Worm (Caenorhabditis elegans): ENCODE results near the gene B0024.13.

The B0024.13 gene

DNA sequence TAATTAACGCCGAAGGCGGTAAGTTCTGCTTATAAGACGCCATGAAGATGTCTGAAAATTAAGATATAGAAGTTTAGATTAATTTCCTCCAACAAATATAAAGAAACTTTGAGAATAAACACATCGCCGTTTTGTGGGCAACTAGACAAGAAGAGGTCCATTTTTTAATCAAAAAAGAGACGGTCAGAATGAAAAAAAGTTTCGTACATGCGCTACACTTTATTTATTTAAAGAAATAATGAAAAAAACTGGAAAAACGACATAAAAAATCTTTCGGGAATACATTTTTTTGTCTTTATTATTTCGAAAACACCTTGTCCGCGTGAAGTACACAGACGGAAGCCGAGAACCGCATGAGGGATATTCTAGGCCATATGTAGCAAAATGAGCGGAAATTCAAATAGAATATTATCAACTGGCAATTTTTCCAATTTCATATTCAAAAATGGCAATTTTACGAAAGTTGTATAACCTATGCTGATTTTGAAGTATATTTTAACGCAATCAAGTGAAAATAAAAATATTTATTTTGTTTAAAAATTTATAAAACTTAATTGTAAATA is 35.3 kb downstream of the B0024.13 start, which contains the start of gene sluh-7:
Gene sluh-7 (minus strand): TSS at position 51 of the 563 bp plus-strand sequence.
- TF ChIP-seq zag-1 (tag; optimal IDR thresholded peaks at IDR 0.05) (no peak), nfya-1 (tag; optimal IDR thresholded peaks at IDR 0.05; ENCODE audit: insufficient read depth) (peak; percentile 80), nhr-25 (tag; optimal IDR thresholded peaks at IDR 0.05) (peak; percentile 57), ceh-16 (tag; optimal IDR thresholded peaks at IDR 0.05) (no peak), R02D3.7 (tag; optimal IDR thresholded peaks at IDR 0.05) (peak; percentile 24), nhr-43 (tag; optimal IDR thresholded peaks at IDR 0.05; ENCODE audit: poor library complexity, severe bottlenecking) (peak; percentile 92), hmg-11 (tag; optimal IDR thresholded peaks at IDR 0.05) (peak; percentile 51), ama-1 (optimal IDR thresholded peaks at IDR 0.05) (no peak), nhr-23 (tag; optimal IDR thresholded peaks at IDR 0.05) (peak; percentile 80), pha-4 (tag; optimal IDR thresholded peaks at IDR 0.05) (peak; percentile 92), ztf-4 (tag; optimal IDR thresholded peaks at IDR 0.05) (no peak), eor-1 (tag; optimal IDR thresholded peaks at IDR 0.05) (no peak), ceh-28 (tag; optimal IDR thresholded peaks at IDR 0.05) (peak; percentile 5), elt-2 (tag; optimal IDR thresholded peaks at IDR 0.05) (peak; percentile 28), mml-1 (tag; optimal IDR thresholded peaks at IDR 0.05) (no peak), lsy-12 (tag; optimal IDR thresholded peaks at IDR 0.05) (peak; percentile 54), skn-1 (tag; optimal IDR thresholded peaks at IDR 0.05) (no peak), unc-62 (GFP tag; optimal IDR thresholded peaks at IDR 0.05) (no peak), tbx-2 (tag; optimal IDR thresholded peaks at IDR 0.05) (peak; percentile 36), lin-15B (tag; optimal IDR thresholded peaks at IDR 0.05) (peak; percentile 90), nhr-28 (tag; optimal IDR thresholded peaks at IDR 0.05) (no peak), snpc-4 (tag; optimal IDR thresholded peaks at IDR 0.05) (peak; percentile 81), daf-12 (tag; optimal IDR thresholded peaks at IDR 0.05) (no peak), egl-5 (tag; optimal IDR thresholded peaks at IDR 0.05) (no peak)

DNA sequence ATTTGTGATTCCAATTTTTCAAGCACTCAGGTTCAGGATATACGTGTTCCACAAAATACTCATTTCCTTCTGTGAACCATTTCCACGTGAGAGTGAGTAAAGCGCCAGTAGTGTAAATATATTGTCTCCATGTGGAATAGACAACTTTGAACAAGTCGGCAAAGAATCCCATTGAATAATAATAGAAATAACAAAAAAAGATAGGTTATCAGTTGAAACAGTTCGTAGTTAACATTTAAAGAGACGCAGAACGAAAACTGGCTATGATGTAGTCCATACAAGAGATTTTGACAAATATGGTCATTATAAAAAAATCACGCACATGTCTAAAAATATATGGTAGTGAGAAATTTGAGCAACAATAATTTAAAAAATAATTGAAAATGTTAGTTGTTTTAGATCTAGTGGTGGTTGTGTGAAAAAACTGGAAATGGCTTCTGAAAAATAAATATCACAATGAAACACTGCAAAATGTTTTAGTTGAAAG is 37.0 kb downstream of the B0024.13 start, which contains the start of gene ceeh-2:
Gene ceeh-2 (minus strand): TSS at position 437 of the 487 bp plus-strand sequence.
- no peak for TF ChIP-seq mml-1 (tag; optimal IDR thresholded peaks at IDR 0.05)
- no peak for TF ChIP-seq daf-12 (tag; optimal IDR thresholded peaks at IDR 0.05)
- no peak for TF ChIP-seq unc-39 (tag; optimal IDR thresholded peaks at IDR 0.05)
- no peak for TF ChIP-seq ama-1 (optimal IDR thresholded peaks at IDR 0.05)
- TF ChIP-seq R02D3.7 (tag; optimal IDR thresholded peaks at IDR 0.05): no peak
- TF ChIP-seq ztf-11 (tag; optimal IDR thresholded peaks at IDR 0.05): no peak
- TF ChIP-seq lin-15B (tag; optimal IDR thresholded peaks at IDR 0.05): no peak
- TF ChIP-seq snpc-4 (tag; optimal IDR thresholded peaks at IDR 0.05): no peak
- no peak for TF ChIP-seq unc-62 (GFP tag; optimal IDR thresholded peaks at IDR 0.05)
- TF ChIP-seq nhr-28 (tag; optimal IDR thresholded peaks at IDR 0.05): no peak
- no peak for TF ChIP-seq aly-2 (tag; optimal IDR thresholded peaks at IDR 0.05)
- no peak for TF ChIP-seq fkh-10 (GFP tag; optimal IDR thresholded peaks at IDR 0.05)
- TF ChIP-seq elt-2 (tag; optimal IDR thresholded peaks at IDR 0.05): peak; percentile 53
- TF ChIP-seq nhr-67 (tag; optimal IDR thresholded peaks at IDR 0.05): no peak
- TF ChIP-seq hmg-11 (tag; optimal IDR thresholded peaks at IDR 0.05): no peak
- TF ChIP-seq pqm-1 (tag; optimal IDR thresholded peaks at IDR 0.05): peak; percentile 20

DNA sequence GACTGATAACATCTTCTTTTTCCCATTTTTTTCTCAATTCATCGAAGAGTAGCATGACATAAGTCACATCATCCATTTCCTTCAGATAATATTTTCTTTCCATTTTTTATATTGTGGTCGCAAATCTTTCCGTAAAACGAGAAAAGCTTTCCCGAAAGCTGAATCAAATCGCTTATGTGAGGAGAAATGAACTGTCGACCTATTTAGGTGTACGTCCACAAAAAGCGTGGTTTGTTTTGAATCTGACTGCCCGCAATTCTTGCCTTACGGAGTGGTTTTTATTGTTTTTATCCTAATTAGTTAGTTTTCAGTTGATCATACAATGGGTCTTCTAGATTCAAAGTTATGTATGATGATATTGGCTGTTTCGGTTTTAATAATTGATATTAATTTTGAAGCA is 37.7 kb downstream of the B0024.13 start, which contains the start of gene ttll-15:
Gene ttll-15 (plus strand): TSS at position 301 of the 400 bp plus-strand sequence.
- TF ChIP-seq nfya-1 (tag; optimal IDR thresholded peaks at IDR 0.05; ENCODE audit: insufficient read depth): no peak
- no peak for TF ChIP-seq ceh-82 (tag; optimal IDR thresholded peaks at IDR 0.05)
- TF ChIP-seq ceh-16 (tag; optimal IDR thresholded peaks at IDR 0.05): no peak
- no peak for TF ChIP-seq ztf-4 (tag; optimal IDR thresholded peaks at IDR 0.05)
- no peak for TF ChIP-seq nhr-237 (tag; optimal IDR thresholded peaks at IDR 0.05)

DNA sequence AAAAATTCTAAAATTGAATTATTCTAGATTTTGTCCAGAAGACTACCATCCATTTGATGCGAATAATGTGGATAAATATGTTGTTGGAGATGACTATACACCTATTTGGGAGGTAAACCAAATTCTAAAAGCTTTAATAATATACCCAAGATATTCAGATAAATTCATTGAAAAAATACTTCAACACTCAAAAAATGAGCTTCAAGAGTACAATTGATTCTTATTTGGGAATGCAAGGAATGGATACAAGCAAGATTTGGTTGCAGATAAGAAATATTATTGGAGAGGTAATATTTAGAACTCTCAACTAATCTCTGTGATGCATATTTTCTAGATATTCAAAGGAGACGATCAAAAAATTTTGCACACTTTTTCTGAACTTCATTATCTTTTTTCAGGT is 39.7 kb downstream of the B0024.13 start:
- TF ChIP-seq unc-62 (GFP tag; optimal IDR thresholded peaks at IDR 0.05): no peak
- TF ChIP-seq elt-1 (tag; optimal IDR thresholded peaks at IDR 0.05): no peak
- TF ChIP-seq hmg-11 (tag; optimal IDR thresholded peaks at IDR 0.05): no peak
- TF ChIP-seq ceh-82 (tag; optimal IDR thresholded peaks at IDR 0.05): no peak
- TF ChIP-seq ceh-28 (tag; optimal IDR thresholded peaks at IDR 0.05): no peak
- no peak for TF ChIP-seq nhr-67 (tag; optimal IDR thresholded peaks at IDR 0.05)
- TF ChIP-seq fkh-10 (GFP tag; optimal IDR thresholded peaks at IDR 0.05): no peak
- no peak for TF ChIP-seq unc-39 (tag; optimal IDR thresholded peaks at IDR 0.05)
- no peak for TF ChIP-seq nhr-23 (tag; optimal IDR thresholded peaks at IDR 0.05)
- TF ChIP-seq nhr-43 (tag; optimal IDR thresholded peaks at IDR 0.05; ENCODE audit: poor library complexity, severe bottlenecking): no peak
- TF ChIP-seq fkh-2 (tag; optimal IDR thresholded peaks at IDR 0.05): no peak
